Worm (Caenorhabditis elegans): ENCODE results near the gene unc-98.

unc-98 gene

DNA sequence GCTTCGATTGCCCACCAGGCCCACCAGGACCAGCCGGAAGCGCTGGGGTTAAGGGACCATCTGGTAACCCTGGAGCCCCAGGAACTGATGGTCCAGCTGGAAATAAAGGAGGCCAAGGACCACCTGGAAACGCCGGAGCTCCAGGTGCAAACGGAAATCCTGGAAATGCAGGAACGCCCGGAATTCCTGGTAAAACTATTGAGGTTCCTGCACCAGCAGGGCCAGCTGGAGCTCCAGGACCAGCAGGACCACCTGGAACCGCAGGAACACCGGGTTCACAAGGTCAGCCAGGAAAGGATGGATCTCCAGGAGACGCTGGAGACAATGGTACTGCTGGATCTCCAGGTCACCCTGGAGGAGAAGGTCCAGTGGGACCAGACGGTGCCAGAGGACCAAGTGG is 25.7 kb downstream of the unc-98 start:
- no peak for TF ChIP-seq cog-1 (tag; optimal IDR thresholded peaks at IDR 0.05)
- TF ChIP-seq med-1 (GFP tag; optimal IDR thresholded peaks at IDR 0.05; ENCODE audit: insufficient read depth): no peak
- no peak for TF ChIP-seq flt-1 (GFP tag; IDR thresholded peaks at IDR 0.05)
- TF ChIP-seq ztf-23 (GFP tag; IDR thresholded peaks at IDR 0.05): no peak
- TF ChIP-seq ref-1 (GFP tag; conservative IDR thresholded peaks at IDR 0.05): no peak
- TF ChIP-seq ztf-29 (GFP tag; IDR thresholded peaks at IDR 0.05): no peak
- no peak for TF ChIP-seq klf-2 (GFP tag; conservative IDR thresholded peaks at IDR 0.05)
- TF ChIP-seq T22C8.4 (GFP tag; IDR thresholded peaks at IDR 0.05): no peak
- no peak for TF ChIP-seq tab-1 (GFP tag; IDR thresholded peaks at IDR 0.05)

DNA sequence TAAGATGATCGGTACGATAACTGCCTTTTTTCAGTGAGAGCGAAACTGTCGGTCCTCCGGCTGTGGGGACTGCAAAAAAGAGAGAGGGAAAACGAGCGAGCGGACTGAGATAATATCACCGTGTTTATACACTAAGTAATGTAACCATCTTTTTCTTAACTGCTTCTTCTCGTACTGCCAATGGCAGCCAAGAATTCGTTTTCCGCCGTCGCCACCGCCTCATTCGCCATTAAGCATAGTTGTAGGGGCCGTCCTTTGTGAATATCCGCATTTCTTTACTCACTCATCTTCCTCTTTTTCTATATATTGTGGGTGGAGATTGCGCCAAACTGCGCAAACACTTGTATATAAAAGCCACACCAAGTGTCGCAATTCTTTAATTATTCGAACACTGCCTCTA is 26.9 kb downstream of the unc-98 start, which contains the start of gene col-174:
TSS of gene col-174 (plus strand) at position 301 of the 400 bp plus-strand sequence.
- no peak for TF ChIP-seq flt-1 (GFP tag; IDR thresholded peaks at IDR 0.05)
- no peak for TF ChIP-seq klf-2 (GFP tag; conservative IDR thresholded peaks at IDR 0.05)
- TF ChIP-seq ztf-29 (GFP tag; IDR thresholded peaks at IDR 0.05): no peak
- no peak for TF ChIP-seq cog-1 (tag; optimal IDR thresholded peaks at IDR 0.05)
- no peak for TF ChIP-seq T22C8.4 (GFP tag; IDR thresholded peaks at IDR 0.05)
- no peak for TF ChIP-seq ztf-23 (GFP tag; IDR thresholded peaks at IDR 0.05)
- no peak for TF ChIP-seq ref-1 (GFP tag; conservative IDR thresholded peaks at IDR 0.05)
- no peak for TF ChIP-seq tab-1 (GFP tag; IDR thresholded peaks at IDR 0.05)
- no peak for TF ChIP-seq med-1 (GFP tag; optimal IDR thresholded peaks at IDR 0.05; ENCODE audit: insufficient read depth)

DNA sequence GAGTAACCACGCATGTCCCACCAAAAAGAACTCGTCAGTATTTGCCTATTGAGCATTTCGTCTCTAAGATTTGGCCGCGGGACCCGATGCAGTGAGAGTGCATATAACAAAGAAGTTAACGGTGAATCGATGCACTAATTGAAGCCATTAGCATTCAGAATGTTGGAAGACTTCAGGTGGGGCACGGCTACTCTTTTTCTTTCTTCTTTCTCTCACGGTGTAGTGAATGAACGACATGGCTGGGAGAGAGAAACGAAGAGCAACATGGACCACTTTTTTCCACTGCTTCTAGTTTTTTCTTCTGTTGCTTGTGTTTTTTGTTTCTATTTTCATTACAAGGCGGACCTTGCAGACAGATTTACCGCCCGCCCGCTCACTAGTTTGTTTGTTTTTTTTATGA is 32.3 kb downstream of the unc-98 start:
- TF ChIP-seq cog-1 (tag; optimal IDR thresholded peaks at IDR 0.05): no peak
- no peak for TF ChIP-seq med-1 (GFP tag; optimal IDR thresholded peaks at IDR 0.05; ENCODE audit: insufficient read depth)
- TF ChIP-seq ztf-29 (GFP tag; IDR thresholded peaks at IDR 0.05): no peak
- no peak for TF ChIP-seq ztf-23 (GFP tag; IDR thresholded peaks at IDR 0.05)
- no peak for TF ChIP-seq flt-1 (GFP tag; IDR thresholded peaks at IDR 0.05)
- no peak for TF ChIP-seq T22C8.4 (GFP tag; IDR thresholded peaks at IDR 0.05)
- TF ChIP-seq klf-2 (GFP tag; conservative IDR thresholded peaks at IDR 0.05): no peak
- TF ChIP-seq tab-1 (GFP tag; IDR thresholded peaks at IDR 0.05): no peak
- no peak for TF ChIP-seq ref-1 (GFP tag; conservative IDR thresholded peaks at IDR 0.05)

DNA sequence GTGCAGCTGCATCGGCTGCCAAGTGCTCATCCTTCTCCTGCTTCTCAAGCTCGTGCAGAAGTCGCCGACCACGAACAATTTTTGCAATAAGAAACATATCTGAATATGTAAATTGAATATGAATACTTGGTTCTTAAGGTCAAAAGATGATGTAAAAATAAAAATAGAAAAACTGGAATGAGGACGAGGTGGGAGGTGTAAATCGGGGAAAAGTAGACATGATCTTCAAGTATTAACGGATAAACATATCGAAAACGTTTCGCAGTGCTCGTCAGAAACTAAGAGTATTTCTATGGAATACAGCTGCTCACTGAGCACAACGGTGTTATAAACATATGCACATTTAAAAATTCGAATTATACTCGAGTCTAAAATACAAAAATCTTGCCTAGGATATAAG is 33.4 kb downstream of the unc-98 start, which contains the start of gene glb-16:
TSS of gene glb-16 (minus strand) at position 101 of the 400 bp plus-strand sequence.
- no peak for TF ChIP-seq med-1 (GFP tag; optimal IDR thresholded peaks at IDR 0.05; ENCODE audit: insufficient read depth)
- TF ChIP-seq tab-1 (GFP tag; IDR thresholded peaks at IDR 0.05): no peak
- TF ChIP-seq ref-1 (GFP tag; conservative IDR thresholded peaks at IDR 0.05): no peak
- no peak for TF ChIP-seq cog-1 (tag; optimal IDR thresholded peaks at IDR 0.05)
- no peak for TF ChIP-seq klf-2 (GFP tag; conservative IDR thresholded peaks at IDR 0.05)
- TF ChIP-seq ztf-29 (GFP tag; IDR thresholded peaks at IDR 0.05): no peak
- TF ChIP-seq ztf-23 (GFP tag; IDR thresholded peaks at IDR 0.05): no peak
- TF ChIP-seq T22C8.4 (GFP tag; IDR thresholded peaks at IDR 0.05): no peak
- TF ChIP-seq flt-1 (GFP tag; IDR thresholded peaks at IDR 0.05): no peak

DNA sequence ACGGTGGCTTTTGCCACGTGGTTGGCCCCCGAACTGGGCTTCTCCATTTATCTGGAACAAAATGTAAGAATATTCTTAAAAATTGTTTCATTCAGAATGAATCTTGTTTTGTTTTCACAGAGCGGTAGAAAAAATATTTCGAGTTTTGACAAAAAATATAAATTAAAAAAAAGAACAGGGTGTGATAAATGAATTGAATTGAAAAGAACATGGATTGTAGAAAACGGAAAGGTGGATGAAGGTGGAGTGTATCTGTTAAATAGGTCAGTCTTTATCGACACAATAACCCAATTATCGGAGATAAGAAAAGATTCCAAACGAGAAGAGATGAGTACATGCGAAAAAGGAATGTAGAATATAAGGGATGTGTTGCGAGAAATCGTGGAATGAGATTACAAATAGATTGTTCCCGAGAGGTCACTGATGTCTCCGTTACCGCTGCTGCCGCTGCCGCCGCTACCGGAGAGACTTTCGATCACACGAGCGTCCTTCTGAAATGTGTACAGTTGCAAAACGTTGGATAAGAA is 35.6 kb downstream of the unc-98 start, which contains the start of gene dpy-7:
TSS of gene dpy-7 (minus strand) at position 51 of the 527 bp plus-strand sequence.
- no peak for TF ChIP-seq ztf-23 (GFP tag; IDR thresholded peaks at IDR 0.05)
- TF ChIP-seq ztf-29 (GFP tag; IDR thresholded peaks at IDR 0.05): no peak
- no peak for TF ChIP-seq klf-2 (GFP tag; conservative IDR thresholded peaks at IDR 0.05)
- no peak for TF ChIP-seq med-1 (GFP tag; optimal IDR thresholded peaks at IDR 0.05; ENCODE audit: insufficient read depth)
- no peak for TF ChIP-seq T22C8.4 (GFP tag; IDR thresholded peaks at IDR 0.05)
- no peak for TF ChIP-seq tab-1 (GFP tag; IDR thresholded peaks at IDR 0.05)
- no peak for TF ChIP-seq ref-1 (GFP tag; conservative IDR thresholded peaks at IDR 0.05)
- TF ChIP-seq flt-1 (GFP tag; IDR thresholded peaks at IDR 0.05): no peak
- TF ChIP-seq cog-1 (tag; optimal IDR thresholded peaks at IDR 0.05): no peak

DNA sequence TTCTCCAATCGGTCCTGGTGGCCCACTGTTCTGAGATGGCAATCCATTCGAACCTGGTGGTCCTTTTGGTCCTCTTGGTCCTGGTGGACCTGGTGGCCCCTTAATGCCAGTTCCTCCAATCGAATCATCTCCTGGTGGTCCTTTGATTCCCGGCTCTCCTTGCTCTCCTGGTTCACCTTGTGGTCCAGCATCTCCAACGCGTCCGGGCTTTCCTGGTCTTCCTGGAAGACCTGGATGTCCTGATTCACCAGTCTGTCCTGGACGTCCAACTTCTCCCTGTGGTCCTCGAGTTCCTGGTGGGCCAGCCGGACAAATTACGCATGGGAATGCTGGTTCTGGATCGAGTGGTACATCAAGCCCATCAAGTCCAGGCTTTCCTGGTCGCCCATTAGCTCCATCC is 36.5 kb downstream of the unc-98 start:
- no peak for TF ChIP-seq ref-1 (GFP tag; conservative IDR thresholded peaks at IDR 0.05)
- TF ChIP-seq klf-2 (GFP tag; conservative IDR thresholded peaks at IDR 0.05): no peak
- TF ChIP-seq med-1 (GFP tag; optimal IDR thresholded peaks at IDR 0.05; ENCODE audit: insufficient read depth): no peak
- TF ChIP-seq tab-1 (GFP tag; IDR thresholded peaks at IDR 0.05): no peak
- TF ChIP-seq flt-1 (GFP tag; IDR thresholded peaks at IDR 0.05): no peak
- TF ChIP-seq ztf-23 (GFP tag; IDR thresholded peaks at IDR 0.05): no peak
- TF ChIP-seq T22C8.4 (GFP tag; IDR thresholded peaks at IDR 0.05): no peak
- TF ChIP-seq ztf-29 (GFP tag; IDR thresholded peaks at IDR 0.05): no peak; the same call in 1 of the 2 replicates

DNA sequence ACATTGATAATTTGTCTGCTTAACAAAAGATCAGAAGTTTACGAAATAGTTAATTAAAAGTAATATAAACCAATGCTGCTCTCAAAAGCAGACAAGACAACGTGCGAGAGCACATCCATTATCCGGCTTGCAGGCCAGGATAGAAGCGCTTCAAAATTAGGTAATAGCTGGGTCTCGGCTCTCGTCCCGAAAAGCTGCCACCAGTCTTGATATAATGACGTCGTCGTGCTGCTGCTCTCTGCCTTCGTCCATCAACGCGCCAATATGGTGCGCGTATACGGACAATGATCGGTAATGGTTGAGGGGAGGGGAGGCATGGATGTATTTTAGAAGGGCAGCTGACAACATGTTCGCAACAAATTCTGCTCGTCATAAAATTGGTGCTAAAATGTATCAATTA is 39.0 kb downstream of the unc-98 start:
- TF ChIP-seq ref-1 (GFP tag; conservative IDR thresholded peaks at IDR 0.05): no peak
- no peak for TF ChIP-seq T22C8.4 (GFP tag; IDR thresholded peaks at IDR 0.05)
- no peak for TF ChIP-seq med-1 (GFP tag; optimal IDR thresholded peaks at IDR 0.05; ENCODE audit: insufficient read depth)
- TF ChIP-seq cog-1 (tag; optimal IDR thresholded peaks at IDR 0.05): no peak
- no peak for TF ChIP-seq flt-1 (GFP tag; IDR thresholded peaks at IDR 0.05)
- no peak for TF ChIP-seq ztf-23 (GFP tag; IDR thresholded peaks at IDR 0.05)
- no peak for TF ChIP-seq tab-1 (GFP tag; IDR thresholded peaks at IDR 0.05)
- TF ChIP-seq ztf-29 (GFP tag; IDR thresholded peaks at IDR 0.05): no peak
- no peak for TF ChIP-seq klf-2 (GFP tag; conservative IDR thresholded peaks at IDR 0.05)

DNA sequence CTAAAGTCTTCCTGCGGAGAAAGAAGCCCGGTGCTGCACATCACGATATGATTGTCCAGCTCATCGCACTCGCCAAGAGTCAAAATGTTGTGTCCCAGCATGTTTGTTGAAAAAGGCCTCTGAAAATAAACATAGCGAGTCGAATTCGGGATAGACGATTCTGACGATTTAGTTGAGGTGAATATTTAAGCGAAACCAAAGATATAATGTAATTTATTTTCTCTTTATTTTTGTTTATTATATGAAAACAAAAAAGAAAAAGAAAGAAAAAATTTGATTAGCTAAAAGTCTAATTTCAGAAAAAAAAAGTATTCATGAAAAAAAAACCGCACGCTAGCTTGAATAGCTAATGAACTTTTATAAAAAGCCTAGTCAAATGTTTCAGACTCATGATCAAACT is 40.8 kb downstream of the unc-98 start, which contains the start of gene ceh-14:
TSS of gene ceh-14 (minus strand) at position 101 of the 400 bp plus-strand sequence.
- TF ChIP-seq ztf-29 (GFP tag; IDR thresholded peaks at IDR 0.05) (no peak), ref-1 (GFP tag; conservative IDR thresholded peaks at IDR 0.05) (no peak), cog-1 (tag; optimal IDR thresholded peaks at IDR 0.05) (no peak), tab-1 (GFP tag; IDR thresholded peaks at IDR 0.05) (no peak), ztf-23 (GFP tag; IDR thresholded peaks at IDR 0.05) (no peak), med-1 (GFP tag; optimal IDR thresholded peaks at IDR 0.05; ENCODE audit: insufficient read depth) (no peak), T22C8.4 (GFP tag; IDR thresholded peaks at IDR 0.05) (no peak), klf-2 (GFP tag; conservative IDR thresholded peaks at IDR 0.05) (no peak), flt-1 (GFP tag; IDR thresholded peaks at IDR 0.05) (no peak)

DNA sequence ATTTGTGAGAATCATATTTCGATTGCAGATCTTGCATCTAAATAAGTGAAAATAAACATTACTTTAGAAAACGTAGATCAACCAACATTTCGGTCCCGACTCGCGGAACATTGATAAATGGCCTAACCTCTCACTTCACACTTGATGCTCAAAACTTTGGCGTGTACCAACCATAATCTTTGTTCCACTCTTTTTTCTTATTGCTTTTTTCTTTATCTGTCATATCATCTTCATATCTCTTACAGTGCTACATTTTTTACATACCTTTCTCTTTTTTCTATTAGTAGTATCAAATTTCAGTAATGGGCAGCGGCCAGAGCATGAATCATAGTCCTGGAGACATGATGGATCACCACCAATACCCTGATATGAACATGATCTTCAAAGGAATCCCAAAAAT is 48.1 kb downstream of the unc-98 start, which contains the start of gene F46C8.3:
TSS of gene F46C8.3 (plus strand) at position 301 of the 400 bp plus-strand sequence.
- TF ChIP-seq flt-1 (GFP tag; IDR thresholded peaks at IDR 0.05): no peak
- no peak for TF ChIP-seq T22C8.4 (GFP tag; IDR thresholded peaks at IDR 0.05)
- no peak for TF ChIP-seq tab-1 (GFP tag; IDR thresholded peaks at IDR 0.05)
- no peak for TF ChIP-seq med-1 (GFP tag; optimal IDR thresholded peaks at IDR 0.05; ENCODE audit: insufficient read depth)
- TF ChIP-seq cog-1 (tag; optimal IDR thresholded peaks at IDR 0.05): no peak
- TF ChIP-seq ztf-23 (GFP tag; IDR thresholded peaks at IDR 0.05): no peak
- TF ChIP-seq ztf-29 (GFP tag; IDR thresholded peaks at IDR 0.05): no peak
- TF ChIP-seq klf-2 (GFP tag; conservative IDR thresholded peaks at IDR 0.05): no peak
- TF ChIP-seq ref-1 (GFP tag; conservative IDR thresholded peaks at IDR 0.05): no peak
